Worm (Caenorhabditis elegans) whole organism, young adult: ENCODE data around the gene F32D8.3.

Experiments
- B0035.1 ChIP-seq: sonication (generic microtip); optimal IDR thresholded peaks from 2 replicates; lab custom pipeline; 2016; ENCODE audit warnings: missing genetic modification characterization, mild to moderate bottlenecking, missing compliant biosample characterization, missing genotype, missing genetic modification reagents
- B0261.1 ChIP-seq: sonication (generic microtip); optimal IDR thresholded peaks from 2 replicates; lab custom pipeline; 2016; ENCODE audit warnings: mild to moderate bottlenecking, missing genetic modification characterization, moderate library complexity, missing compliant biosample characterization
- C17E4.6 ChIP-seq: fragments of 200-800 bp; sonication (Bioruptor generic); IDR thresholded peaks from 2 replicates; pipeline ENCODE4 v1.3.6; 2022; ENCODE audit warnings: missing genetic modification reagents, missing genetic modification characterization, missing compliant biosample characterization
- F52B5.7 ChIP-seq: sonication (generic microtip); optimal IDR thresholded peaks from 2 replicates; lab custom pipeline; 2016; ENCODE audit warnings: mild to moderate bottlenecking, missing genetic modification characterization, missing compliant biosample characterization
- K11D2.4 ChIP-seq: fragments of 200-800 bp; sonication (Bioruptor generic); IDR thresholded peaks from 2 replicates; pipeline ENCODE4 v1.3.6; 2022; ENCODE audit warnings: missing genetic modification reagents, missing genetic modification characterization, missing compliant biosample characterization
- T07F8.4 ChIP-seq: sonication (generic microtip); optimal IDR thresholded peaks from 2 replicates; lab custom pipeline; 2016; ENCODE audit warnings: mild to moderate bottlenecking, missing genetic modification characterization, moderate library complexity, missing compliant biosample characterization
- Y53F4B.3 ChIP-seq: fragments of 200-800 bp; sonication (Bioruptor generic); IDR thresholded peaks from 2 replicates; pipeline ENCODE4 v1.3.6; 2022; ENCODE audit warnings: missing genetic modification reagents, missing genetic modification characterization, missing compliant biosample characterization
- Y56A3A.18 ChIP-seq: fragments of 200-800 bp; sonication (Bioruptor generic); IDR thresholded peaks from 2 replicates; pipeline ENCODE4 v1.3.6; 2022; ENCODE audit warnings: missing genetic modification reagents, missing genetic modification characterization, missing compliant biosample characterization
- aptf-2 ChIP-seq: fragments of 200-800 bp; sonication (Bioruptor generic); conservative IDR thresholded peaks from 2 replicates; pipeline ENCODE4 v1.3.6; 2022; ENCODE audit warnings: missing genetic modification reagents, missing genetic modification characterization, missing compliant biosample characterization
- attf-5 ChIP-seq: fragments of 200-800 bp; sonication (Bioruptor generic); optimal IDR thresholded peaks from 2 replicates; lab custom pipeline; 2018; ENCODE audit warnings: mild to moderate bottlenecking, missing genetic modification characterization, missing compliant biosample characterization
- attf-6 ChIP-seq: fragments of 200-800 bp; sonication (Bioruptor generic); IDR thresholded peaks from 2 replicates; pipeline ENCODE4 v1.3.6; 2022; ENCODE audit warnings: missing genetic modification reagents, missing genetic modification characterization, missing compliant biosample characterization
- ceh-58 ChIP-seq: fragments of 200-800 bp; sonication (Bioruptor generic); IDR thresholded peaks from 2 replicates; pipeline ENCODE4 v1.3.6; 2022; ENCODE audit warnings: missing genetic modification characterization, missing compliant biosample characterization
- ceh-79 ChIP-seq: sonication (generic microtip); optimal IDR thresholded peaks from 2 replicates; lab custom pipeline; 2017; ENCODE audit warnings: mild to moderate bottlenecking, missing genetic modification characterization, missing compliant biosample characterization
- efl-1 ChIP-seq: fragments of 150-350 bp; optimal IDR thresholded peaks from 2 replicates; lab custom pipeline; 2014; ENCODE audit warnings: missing biosample characterization, missing genetic modification reagents, missing genetic modification characterization
- egl-18 ChIP-seq: fragments of 200-800 bp; sonication (Bioruptor generic); IDR thresholded peaks from 2 replicates; pipeline ENCODE4 v1.3.6; 2022; ENCODE audit warnings: missing genetic modification reagents, missing genetic modification characterization, missing compliant biosample characterization
- ets-4 ChIP-seq: fragments of 200-800 bp; sonication (Bioruptor generic); optimal IDR thresholded peaks from 2 replicates; lab custom pipeline; 2018; ENCODE audit warnings: mild to moderate bottlenecking, missing genetic modification characterization, missing compliant biosample characterization
- gei-17 ChIP-seq: fragments of 200-800 bp; sonication (Bioruptor generic); optimal IDR thresholded peaks from 2 replicates; lab custom pipeline; 2018; ENCODE audit warnings: mild to moderate bottlenecking, missing genetic modification characterization, missing compliant biosample characterization
- hlh-26 ChIP-seq: fragments of 200-800 bp; sonication (Bioruptor generic); conservative IDR thresholded peaks from 2 replicates; pipeline ENCODE4 v1.3.6; 2022; ENCODE audit warnings: missing genetic modification reagents, missing genetic modification characterization, missing compliant biosample characterization
- hmg-1.2 ChIP-seq: fragments of 200-800 bp; sonication (Bioruptor generic); IDR thresholded peaks from 2 replicates; pipeline ENCODE4 v1.3.6; 2022; ENCODE audit warnings: missing genetic modification reagents, missing genetic modification characterization, missing compliant biosample characterization
- lag-1 ChIP-seq: fragments of 200-800 bp; sonication (Bioruptor generic); IDR thresholded peaks from 2 replicates; pipeline ENCODE4 v1.3.6; 2022; ENCODE audit warnings: missing genetic modification reagents, missing genetic modification characterization, missing compliant biosample characterization
- lin-35 ChIP-seq, 3 experiments: fragments of 150-350 bp in 2 of 3; sonication (generic microtip) in 1 of 3; optimal IDR thresholded peaks; 2 replicates each; lab custom pipeline; 2014 to 2018; ENCODE audit warnings: missing biosample characterization in 3 of 3, missing genetic modification characterization in 3 of 3, missing genetic modification reagents in 3 of 3
- lsl-1 ChIP-seq: fragments of 200-800 bp; sonication (Bioruptor generic); optimal IDR thresholded peaks from 2 replicates; lab custom pipeline; 2018; ENCODE audit warnings: mild to moderate bottlenecking, missing genetic modification characterization, moderate library complexity, missing compliant biosample characterization
- lsy-27 ChIP-seq: sonication (generic microtip); optimal IDR thresholded peaks from 2 replicates; lab custom pipeline; 2017; ENCODE audit warnings: missing genetic modification characterization, mild to moderate bottlenecking, missing compliant biosample characterization, antibody characterized with exemption, missing genotype, borderline replicate concordance; ENCODE audit not compliant: insufficient read depth
- madf-10 ChIP-seq: sonication (generic microtip); optimal IDR thresholded peaks from 2 replicates; lab custom pipeline; 2016; ENCODE audit warnings: mild to moderate bottlenecking, missing genetic modification characterization, missing compliant biosample characterization
- madf-8 ChIP-seq: fragments of 200-800 bp; sonication (Bioruptor generic); conservative IDR thresholded peaks from 2 replicates; pipeline ENCODE4 v1.3.6; 2022; ENCODE audit warnings: missing genetic modification reagents, missing genetic modification characterization, missing compliant biosample characterization
- nfyb-1 ChIP-seq: fragments of 200-800 bp; sonication (Bioruptor generic); IDR thresholded peaks from 2 replicates; pipeline ENCODE4 v1.3.6; 2022; ENCODE audit warnings: missing genetic modification reagents, missing genetic modification characterization, missing compliant biosample characterization
- snpc-1.1 ChIP-seq: sonication (generic microtip); optimal IDR thresholded peaks from 2 replicates; lab custom pipeline; 2017; ENCODE audit warnings: missing genetic modification characterization, mild to moderate bottlenecking, missing compliant biosample characterization, antibody characterized with exemption, moderate library complexity, missing genotype, missing genetic modification reagents; ENCODE audit not compliant: insufficient read depth
- snpc-4 ChIP-seq, 5 experiments: fragments of 150-350 bp in 1 of 5; sonication (generic microtip) in 4 of 5; optimal IDR thresholded peaks; 2 replicates each; lab custom pipeline; 2014 to 2018; ENCODE audit warnings: missing genetic modification characterization in 5 of 5, missing biosample characterization in 3 of 5, antibody characterized with exemption in 2 of 5, mild to moderate bottlenecking in 2 of 5, missing compliant biosample characterization in 2 of 5, missing genotype in 2 of 5, moderate library complexity in 2 of 5, missing genetic modification reagents in 1 of 5
- sptf-2 ChIP-seq: fragments of 200-800 bp; sonication (Bioruptor generic); optimal IDR thresholded peaks from 2 replicates; lab custom pipeline; 2018; ENCODE audit warnings: mild to moderate bottlenecking, missing genetic modification characterization, missing compliant biosample characterization
- unc-130 ChIP-seq: sonication (generic microtip); optimal IDR thresholded peaks from 2 replicates; lab custom pipeline; 2016; ENCODE audit warnings: missing genetic modification reagents, missing genetic modification characterization, missing compliant biosample characterization
- unc-62 ChIP-seq: fragments of 150-350 bp; optimal IDR thresholded peaks from 2 replicates; lab custom pipeline; 2014; ENCODE audit warnings: missing biosample characterization, missing genetic modification reagents, missing genetic modification characterization
- zfh-2 ChIP-seq: fragments of 200-800 bp; sonication (Bioruptor generic); conservative IDR thresholded peaks from 2 replicates; pipeline ENCODE4 v1.3.6; 2022; ENCODE audit warnings: missing genetic modification reagents, missing genetic modification characterization, missing compliant biosample characterization
- zim-3 ChIP-seq: sonication (generic microtip); optimal IDR thresholded peaks from 2 replicates; lab custom pipeline; 2017; ENCODE audit warnings: mild to moderate bottlenecking, missing genetic modification characterization, moderate library complexity, missing compliant biosample characterization
- ztf-25 ChIP-seq: fragments of 200-800 bp; sonication (Bioruptor generic); IDR thresholded peaks from 2 replicates; pipeline ENCODE4 v1.3.6; 2022; ENCODE audit warnings: missing genetic modification reagents, missing genetic modification characterization, missing compliant biosample characterization
- ztf-3 ChIP-seq: fragments of 200-800 bp; sonication (Bioruptor generic); optimal IDR thresholded peaks from 2 replicates; lab custom pipeline; 2018; ENCODE audit warnings: mild to moderate bottlenecking, missing genetic modification characterization, missing compliant biosample characterization

The F32D8.3 gene

DNA sequence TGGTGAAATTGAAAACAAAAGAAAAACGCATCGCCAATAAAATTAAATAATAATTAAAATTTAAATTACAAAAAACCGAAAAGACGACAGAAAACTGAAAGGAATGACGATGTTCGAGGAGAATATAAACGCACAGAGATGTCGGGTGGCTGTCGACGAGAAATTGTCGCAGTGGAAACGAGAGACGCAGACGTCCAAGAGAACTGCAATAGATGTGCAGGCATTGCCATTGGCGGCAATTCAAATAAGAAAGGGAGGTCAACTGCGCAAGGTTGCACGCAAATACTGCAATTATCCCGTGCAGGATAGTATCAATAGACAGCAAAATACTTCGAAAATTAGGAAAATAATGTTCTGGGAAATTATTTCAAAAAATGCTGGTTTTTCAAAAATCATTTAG lies 10.5 kb downstream of the F32D8.3 start (continued):
- TF ChIP-seq ceh-58 (GFP tag; lab: Robert Waterston, UW): 0 out of 2 replicates have a peak, but pooled peaks have one; percentile 33
- TF ChIP-seq lag-1 (GFP tag; lab: Robert Waterston, UW): no peak
- TF ChIP-seq aptf-2 (GFP tag; lab: Robert Waterston, UW): 0 out of 2 replicates have a peak, but pooled peaks have one; percentile 21
- peak; percentile 33 for TF ChIP-seq B0261.1
- peak; percentile 87 for TF ChIP-seq lsl-1
- no peak for TF ChIP-seq hlh-26
- peak; percentile 100 for TF ChIP-seq attf-5 (GFP tag; lab: Kevin White, UChicago)
- peak; percentile 96 for TF ChIP-seq ets-4 (GFP tag; lab: Kevin White, UChicago)
- TF ChIP-seq ztf-3 (GFP tag; lab: Kevin White, UChicago): peak; percentile 94
- TF ChIP-seq C17E4.6 (GFP tag; lab: Robert Waterston, UW): peak; percentile 94
- peak; percentile 81 for TF ChIP-seq snpc-4 (GFP tag; optimal IDR thresholded peaks at IDR 0.05; lab: Kevin White, UChicago)
- peak; percentile 90 to 93 (median 91) for TF ChIP-seq snpc-4 (tag; optimal IDR thresholded peaks at IDR 0.05; lab: Kevin White, UChicago)
- TF ChIP-seq efl-1 (GFP tag; lab: Kevin White, UChicago): peak; percentile 98
- peak; percentile 91 for TF ChIP-seq ceh-79 (tag; lab: Kevin White, UChicago)
- peak; percentile 81 for TF ChIP-seq T07F8.4 (tag; lab: Kevin White, UChicago)
- peak; percentile 86 for TF ChIP-seq B0035.1 (tag; lab: Kevin White, UChicago)
- TF ChIP-seq F52B5.7 (tag; lab: Kevin White, UChicago): peak; percentile 87
- TF ChIP-seq lin-35 (GFP tag; optimal IDR thresholded peaks at IDR 0.05; lab: Kevin White, UChicago): peak; percentile 94 to 99 (median 99)
- TF ChIP-seq madf-10 (tag; lab: Kevin White, UChicago): peak; percentile 95
- TF ChIP-seq ztf-25 (GFP tag; lab: Robert Waterston, UW): no peak
- peak; percentile 94 for TF ChIP-seq hmg-1.2 (GFP tag; lab: Robert Waterston, UW)
- TF ChIP-seq snpc-1.1 (tag; lab: Kevin White, UChicago): peak; percentile 81
- TF ChIP-seq egl-18 (GFP tag; lab: Robert Waterston, UW): peak; percentile 79
- TF ChIP-seq gei-17 (GFP tag; lab: Kevin White, UChicago): peak; percentile 82
- TF ChIP-seq Y53F4B.3 (GFP tag; lab: Robert Waterston, UW): peak; percentile 75; the same call in 1 of the 2 replicates
- peak; percentile 90 for TF ChIP-seq Y56A3A.18 (GFP tag; lab: Robert Waterston, UW)
- TF ChIP-seq unc-130 (GFP tag; lab: Kevin White, UChicago): peak; percentile 96
- no peak for TF ChIP-seq lsy-27 (tag; lab: Kevin White, UChicago)
- TF ChIP-seq zfh-2 (GFP tag; lab: Robert Waterston, UW): peak; percentile 94
- TF ChIP-seq unc-62: peak; percentile 81
- peak; percentile 96 for TF ChIP-seq K11D2.4 (GFP tag; lab: Robert Waterston, UW)
- peak; percentile 89 for TF ChIP-seq attf-6 (GFP tag; lab: Robert Waterston, UW)
- peak; percentile 65 for TF ChIP-seq sptf-2 (GFP tag; lab: Kevin White, UChicago)
- TF ChIP-seq madf-8: peak; percentile 80
- peak; percentile 98 for TF ChIP-seq nfyb-1 (GFP tag; lab: Robert Waterston, UW)

DNA sequence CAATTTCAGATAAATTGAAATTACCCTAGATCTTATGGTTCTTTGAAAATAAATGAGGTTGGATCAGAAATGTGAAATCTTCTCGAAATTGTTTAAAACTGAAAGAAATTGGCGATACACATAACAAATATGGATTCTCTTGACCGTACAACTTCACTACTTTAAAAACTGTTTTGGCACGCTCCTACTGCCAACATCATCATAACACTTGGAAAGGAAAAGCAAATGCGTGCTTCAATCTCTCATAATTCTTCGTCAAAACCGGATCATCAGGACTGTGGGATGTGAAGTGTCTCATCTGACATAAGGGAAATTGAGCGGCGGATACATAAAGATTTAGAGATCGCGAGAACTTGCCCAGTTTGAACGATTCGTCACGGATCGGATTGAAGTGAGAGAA lies 11.5 kb downstream of the F32D8.3 start, which contains the start of gene F32D8.7:
F32D8.7 (plus strand) TSS at position 329 of the 400 bp plus-strand sequence.
- TF ChIP-seq zim-3 (tag; lab: Kevin White, UChicago): no peak
